Fruit fly (Drosophila melanogaster): ENCODE measurements around the gene CG3434.

DNA sequence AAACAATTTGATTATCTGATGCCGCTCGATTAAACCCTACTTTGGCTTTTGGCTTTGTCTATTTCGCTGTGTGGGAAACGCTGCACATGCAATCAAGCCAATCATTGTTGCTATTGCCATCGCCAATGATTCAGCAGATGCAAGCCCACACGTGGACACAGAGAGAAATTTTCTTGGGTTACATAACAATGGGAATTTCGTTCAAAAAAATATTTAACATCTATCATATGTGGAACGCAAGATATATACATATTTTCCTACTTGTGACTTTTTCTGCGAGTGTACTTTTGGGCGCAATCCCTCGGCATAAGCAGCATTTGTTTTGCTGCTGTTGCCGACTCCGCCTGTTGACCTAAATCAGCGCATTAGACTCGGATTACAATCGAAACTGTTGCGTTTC, 41.3 kb downstream of the CG3434 start:
- TF ChIP-seq CG34367 (tag; optimal IDR thresholded peaks at IDR 0.05): peak; percentile 21
- TF ChIP-seq CG17806 (tag; optimal IDR thresholded peaks at IDR 0.05): peak; percentile 64
- TF ChIP-seq CG10348 (GFP tag; IDR thresholded peaks at IDR 0.05): no peak
- TF ChIP-seq EcR (GFP tag; optimal IDR thresholded peaks at IDR 0.05): no peak
- TF ChIP-seq CG32121 (GFP tag; IDR thresholded peaks at IDR 0.05): peak; percentile 90
- peak; percentile 62 for TF ChIP-seq CG12605 (GFP tag; IDR thresholded peaks at IDR 0.05)
- TF ChIP-seq CG15710 (tag; optimal IDR thresholded peaks at IDR 0.05): peak; percentile 40
- peak; percentile 45 for TF ChIP-seq CG9948 (tag; optimal IDR thresholded peaks at IDR 0.05)
- TF ChIP-seq fd96Ca (GFP tag; IDR thresholded peaks at IDR 0.05): peak; percentile 89
- TF ChIP-seq CG4496 (GFP tag; IDR thresholded peaks at IDR 0.05): peak; percentile 85
- TF ChIP-seq Pif1B (GFP tag; optimal IDR thresholded peaks at IDR 0.05): peak; percentile 5
- no peak for TF ChIP-seq CG13204 (GFP tag; optimal IDR thresholded peaks at IDR 0.05)
- peak; percentile 61 for TF ChIP-seq Pif1A (GFP tag; optimal IDR thresholded peaks at IDR 0.05)

Data from whole organism, pupa.